Worm (Caenorhabditis elegans): ENCODE data around the gene F08G12.5.
A peak's percentile ranks its signal among the peaks of the same experiment; 100 is the strongest.

Gene F08G12.5

ce11 chrX:11299642-11300307 is 10.3 kb downstream of the F08G12.5 start, which contains the start of the genes snrp-40.1 and F08G12.3 (continued):
- peak; percentile 28 for TF ChIP-seq ceh-28 (tag; optimal IDR thresholded peaks at IDR 0.05)
- no peak for TF ChIP-seq fkh-2 (tag; optimal IDR thresholded peaks at IDR 0.05)
- peak; percentile 40 for TF ChIP-seq nhr-43 (tag; optimal IDR thresholded peaks at IDR 0.05; ENCODE audit: poor library complexity, severe bottlenecking)
- peak; percentile 77 for TF ChIP-seq lin-15B (tag; optimal IDR thresholded peaks at IDR 0.05)

ce11 chrX:11296683-11297365 is 13.3 kb downstream of the F08G12.5 start, which contains the start of gene inx-2:
TSS of gene inx-2 (minus strand) at chrX:11296733.
- TF ChIP-seq snpc-4 (tag; optimal IDR thresholded peaks at IDR 0.05) (no peak), nhr-23 (tag; optimal IDR thresholded peaks at IDR 0.05) (no peak), nhr-12 (tag; optimal IDR thresholded peaks at IDR 0.05) (no peak), ama-1 (optimal IDR thresholded peaks at IDR 0.05) (no peak), ceh-9 (tag; optimal IDR thresholded peaks at IDR 0.05) (no peak)

ce11 chrX:11290528-11290927 is 19.6 kb downstream of the F08G12.5 start:
- TF ChIP-seq ZK546.5 (tag; optimal IDR thresholded peaks at IDR 0.05) (no peak), fkh-10 (GFP tag; optimal IDR thresholded peaks at IDR 0.05) (no peak), elt-3 (tag; optimal IDR thresholded peaks at IDR 0.05) (no peak), ztf-4 (tag; optimal IDR thresholded peaks at IDR 0.05) (no peak), fkh-2 (tag; optimal IDR thresholded peaks at IDR 0.05) (no peak), sea-2 (GFP tag; optimal IDR thresholded peaks at IDR 0.05) (no peak), mml-1 (tag; optimal IDR thresholded peaks at IDR 0.05) (no peak), nhr-25 (tag; optimal IDR thresholded peaks at IDR 0.05) (no peak), egl-5 (tag; optimal IDR thresholded peaks at IDR 0.05) (no peak), tbx-2 (tag; optimal IDR thresholded peaks at IDR 0.05) (no peak), ama-1 (optimal IDR thresholded peaks at IDR 0.05) (no peak), daf-12 (tag; optimal IDR thresholded peaks at IDR 0.05) (no peak), ceh-82 (tag; optimal IDR thresholded peaks at IDR 0.05) (no peak), nhr-76 (tag; optimal IDR thresholded peaks at IDR 0.05) (no peak), ztf-11 (tag; optimal IDR thresholded peaks at IDR 0.05) (no peak), nfya-1 (tag; optimal IDR thresholded peaks at IDR 0.05; ENCODE audit: insufficient read depth) (no peak), lin-39 (tag; optimal IDR thresholded peaks at IDR 0.05) (no peak), skn-1 (tag; optimal IDR thresholded peaks at IDR 0.05) (no peak)

- peak; percentile 86 for TF ChIP-seq elt-2 (tag; optimal IDR thresholded peaks at IDR 0.05)
- peak; percentile 59 for TF ChIP-seq pqm-1 (tag; optimal IDR thresholded peaks at IDR 0.05)
- TF ChIP-seq fkh-10 (GFP tag; optimal IDR thresholded peaks at IDR 0.05), result no peak
- no peak for TF ChIP-seq nhr-25 (tag; optimal IDR thresholded peaks at IDR 0.05)
- TF ChIP-seq snpc-4 (tag; optimal IDR thresholded peaks at IDR 0.05), result no peak
- peak; percentile 6 for TF ChIP-seq jun-1 (tag; optimal IDR thresholded peaks at IDR 0.05)
Measured at ce11 chrX:11289925-11290324, 20.2 kb downstream of the F08G12.5 start.

ce11 chrX:11287617-11288016 is 22.5 kb downstream of the F08G12.5 start, which contains the start of gene F38B2.4:
TSS of gene F38B2.4 (minus strand) at chrX:11287717.
- TF ChIP-seq nhr-28 (tag; optimal IDR thresholded peaks at IDR 0.05) (no peak), mdl-1 (tag; optimal IDR thresholded peaks at IDR 0.05) (no peak), ZK546.5 (tag; optimal IDR thresholded peaks at IDR 0.05) (no peak), nhr-67 (tag; optimal IDR thresholded peaks at IDR 0.05) (no peak), nhr-11 (tag; optimal IDR thresholded peaks at IDR 0.05) (no peak), fkh-10 (GFP tag; optimal IDR thresholded peaks at IDR 0.05) (no peak), nhr-43 (tag; optimal IDR thresholded peaks at IDR 0.05; ENCODE audit: poor library complexity, severe bottlenecking) (no peak), eor-1 (tag; optimal IDR thresholded peaks at IDR 0.05) (no peak), ceh-28 (tag; optimal IDR thresholded peaks at IDR 0.05) (no peak), nhr-237 (tag; optimal IDR thresholded peaks at IDR 0.05) (no peak), unc-39 (tag; optimal IDR thresholded peaks at IDR 0.05) (no peak), elt-1 (tag; optimal IDR thresholded peaks at IDR 0.05) (no peak), pqm-1 (tag; optimal IDR thresholded peaks at IDR 0.05) (no peak), zag-1 (tag; optimal IDR thresholded peaks at IDR 0.05) (no peak), fos-1 (tag; optimal IDR thresholded peaks at IDR 0.05) (no peak), fkh-2 (tag; optimal IDR thresholded peaks at IDR 0.05) (no peak), nhr-12 (tag; optimal IDR thresholded peaks at IDR 0.05) (no peak)

Data from whole organism, L3 larva.